Worm (Caenorhabditis elegans) whole organism, young adult: ENCODE measurements around the gene pen-2.
A peak's percentile ranks its signal among the peaks of the same experiment; 100 is the strongest.

Experiments
- B0035.1 ChIP-seq: sonication (generic microtip); optimal IDR thresholded peaks from 2 replicates; lab custom pipeline; 2016; ENCODE audit warnings: missing genetic modification characterization, mild to moderate bottlenecking, missing compliant biosample characterization, missing genotype, missing genetic modification reagents
- B0261.1 ChIP-seq: sonication (generic microtip); optimal IDR thresholded peaks from 2 replicates; lab custom pipeline; 2016; ENCODE audit warnings: mild to moderate bottlenecking, missing genetic modification characterization, moderate library complexity, missing compliant biosample characterization
- C06A6.2 ChIP-seq: fragments of 200-800 bp; sonication (Bioruptor generic); conservative IDR thresholded peaks from 2 replicates; pipeline ENCODE4 v1.3.6; 2022; ENCODE audit warnings: missing genetic modification characterization, missing compliant biosample characterization
- C17E4.6 ChIP-seq: fragments of 200-800 bp; sonication (Bioruptor generic); IDR thresholded peaks from 2 replicates; pipeline ENCODE4 v1.3.6; 2022; ENCODE audit warnings: missing genetic modification reagents, missing genetic modification characterization, missing compliant biosample characterization
- D2030.7 ChIP-seq: fragments of 200-800 bp; sonication (Bioruptor generic); IDR thresholded peaks from 2 replicates; pipeline ENCODE4 v1.3.6; 2022; ENCODE audit warnings: missing genetic modification reagents, missing genetic modification characterization, missing compliant biosample characterization
- F22D6.2 ChIP-seq: sonication (generic microtip); optimal IDR thresholded peaks from 2 replicates; lab custom pipeline; 2016; ENCODE audit warnings: mild to moderate bottlenecking, missing genetic modification characterization, missing compliant biosample characterization
- F33H1.4 ChIP-seq: fragments of 200-800 bp; sonication (Bioruptor generic); IDR thresholded peaks from 2 replicates; pipeline ENCODE4 v1.3.6; 2022; ENCODE audit warnings: missing genetic modification reagents, missing genetic modification characterization, missing compliant biosample characterization
- F39B2.1 ChIP-seq: fragments of 200-800 bp; sonication (Bioruptor generic); IDR thresholded peaks from 2 replicates; pipeline ENCODE4 v1.3.6; 2022; ENCODE audit warnings: missing genetic modification reagents, missing genetic modification characterization, missing compliant biosample characterization
- F49E8.2 ChIP-seq: sonication (generic microtip); optimal IDR thresholded peaks from 3 replicates; lab custom pipeline; 2017; ENCODE audit warnings: missing genetic modification characterization, mild to moderate bottlenecking, missing compliant biosample characterization, antibody characterized with exemption, moderate library complexity; ENCODE audit not compliant: insufficient read depth
- F55B11.4 ChIP-seq: sonication (generic microtip); optimal IDR thresholded peaks from 2 replicates; lab custom pipeline; 2016; ENCODE audit warnings: missing compliant biosample characterization, missing genetic modification characterization, borderline replicate concordance; ENCODE audit not compliant: insufficient read depth
- F57A8.1 ChIP-seq: fragments of 200-800 bp; sonication (Bioruptor generic); optimal IDR thresholded peaks from 2 replicates; lab custom pipeline; 2018; ENCODE audit warnings: mild to moderate bottlenecking, missing genetic modification characterization, moderate library complexity, missing compliant biosample characterization
- K11D2.4 ChIP-seq: fragments of 200-800 bp; sonication (Bioruptor generic); IDR thresholded peaks from 2 replicates; pipeline ENCODE4 v1.3.6; 2022; ENCODE audit warnings: missing genetic modification reagents, missing genetic modification characterization, missing compliant biosample characterization
- K12H6.12 ChIP-seq: fragments of 200-800 bp; sonication (Bioruptor generic); optimal IDR thresholded peaks from 2 replicates; lab custom pipeline; 2018; ENCODE audit warnings: mild to moderate bottlenecking, missing genetic modification characterization, missing compliant biosample characterization
- T07F8.4 ChIP-seq: sonication (generic microtip); optimal IDR thresholded peaks from 2 replicates; lab custom pipeline; 2016; ENCODE audit warnings: mild to moderate bottlenecking, missing genetic modification characterization, moderate library complexity, missing compliant biosample characterization
- attf-6 ChIP-seq: fragments of 200-800 bp; sonication (Bioruptor generic); IDR thresholded peaks from 2 replicates; pipeline ENCODE4 v1.3.6; 2022; ENCODE audit warnings: missing genetic modification reagents, missing genetic modification characterization, missing compliant biosample characterization
- ccch-3 ChIP-seq: fragments of 200-800 bp; sonication (Bioruptor generic); optimal IDR thresholded peaks from 2 replicates; lab custom pipeline; 2018; ENCODE audit warnings: mild to moderate bottlenecking, missing genetic modification characterization, missing compliant biosample characterization
- cebp-1 ChIP-seq, 2 experiments: fragments of 200-800 bp in 1 of 2; sonication (Bioruptor generic) in 1 of 2; sonication (generic microtip) in 1 of 2; IDR thresholded peaks in 1 of 2; optimal IDR thresholded peaks in 1 of 2; 2 replicates each; pipeline versions ENCODE4 v1.3.6 to Lab custom; 2017 to 2022; ENCODE audit warnings: missing compliant biosample characterization in 2 of 2, missing genetic modification characterization in 2 of 2, mild to moderate bottlenecking in 1 of 2, missing genetic modification reagents in 1 of 2, moderate library complexity in 1 of 2
- ceh-100 ChIP-seq: fragments of 200-800 bp; sonication (Bioruptor generic); IDR thresholded peaks from 2 replicates; pipeline ENCODE4 v1.3.6; 2022; ENCODE audit warnings: missing genetic modification reagents, missing genetic modification characterization, missing compliant biosample characterization
- egl-18 ChIP-seq: fragments of 200-800 bp; sonication (Bioruptor generic); IDR thresholded peaks from 2 replicates; pipeline ENCODE4 v1.3.6; 2022; ENCODE audit warnings: missing genetic modification reagents, missing genetic modification characterization, missing compliant biosample characterization
- fkh-3 ChIP-seq: sonication (generic microtip); optimal IDR thresholded peaks from 2 replicates; lab custom pipeline; 2016; ENCODE audit warnings: mild to moderate bottlenecking, missing genetic modification characterization, missing compliant biosample characterization
- gei-17 ChIP-seq: fragments of 200-800 bp; sonication (Bioruptor generic); optimal IDR thresholded peaks from 2 replicates; lab custom pipeline; 2018; ENCODE audit warnings: mild to moderate bottlenecking, missing genetic modification characterization, missing compliant biosample characterization
- hlh-12 ChIP-seq: sonication (generic microtip); optimal IDR thresholded peaks from 2 replicates; lab custom pipeline; 2016; ENCODE audit warnings: missing genetic modification characterization, missing compliant biosample characterization
- hmg-1.2 ChIP-seq: fragments of 200-800 bp; sonication (Bioruptor generic); IDR thresholded peaks from 2 replicates; pipeline ENCODE4 v1.3.6; 2022; ENCODE audit warnings: missing genetic modification reagents, missing genetic modification characterization, missing compliant biosample characterization
- hmg-20 ChIP-seq: fragments of 200-800 bp; sonication (Bioruptor generic); IDR thresholded peaks from 2 replicates; pipeline ENCODE4 v1.3.6; 2022; ENCODE audit warnings: missing genetic modification reagents, missing genetic modification characterization, missing compliant biosample characterization
- hrde-1 ChIP-seq: sonication (generic microtip); optimal IDR thresholded peaks from 2 replicates; lab custom pipeline; 2016; ENCODE audit warnings: missing genetic modification characterization, mild to moderate bottlenecking, missing compliant biosample characterization, moderate library complexity, missing genotype, missing genetic modification reagents, borderline replicate concordance
- lin-54 ChIP-seq: fragments of 200-800 bp; sonication (Bioruptor generic); optimal IDR thresholded peaks from 2 replicates; lab custom pipeline; 2018; ENCODE audit warnings: mild to moderate bottlenecking, missing genetic modification characterization, missing compliant biosample characterization
- madf-10 ChIP-seq: sonication (generic microtip); optimal IDR thresholded peaks from 2 replicates; lab custom pipeline; 2016; ENCODE audit warnings: mild to moderate bottlenecking, missing genetic modification characterization, missing compliant biosample characterization
- madf-8 ChIP-seq: fragments of 200-800 bp; sonication (Bioruptor generic); conservative IDR thresholded peaks from 2 replicates; pipeline ENCODE4 v1.3.6; 2022; ENCODE audit warnings: missing genetic modification reagents, missing genetic modification characterization, missing compliant biosample characterization
- mxl-1 ChIP-seq: sonication (generic microtip); optimal IDR thresholded peaks from 2 replicates; lab custom pipeline; 2016; ENCODE audit warnings: missing genetic modification characterization, missing compliant biosample characterization
- nfya-1 ChIP-seq: sonication (generic microtip); optimal IDR thresholded peaks from 2 replicates; lab custom pipeline; 2017; ENCODE audit warnings: antibody characterized with exemption, missing compliant biosample characterization, missing genetic modification characterization, borderline replicate concordance; ENCODE audit not compliant: insufficient read depth
- nfyb-1 ChIP-seq: fragments of 200-800 bp; sonication (Bioruptor generic); IDR thresholded peaks from 2 replicates; pipeline ENCODE4 v1.3.6; 2022; ENCODE audit warnings: missing genetic modification reagents, missing genetic modification characterization, missing compliant biosample characterization
- nhr-179 ChIP-seq: sonication (generic microtip); optimal IDR thresholded peaks from 2 replicates; lab custom pipeline; 2016; ENCODE audit warnings: mild to moderate bottlenecking, missing genetic modification characterization, missing compliant biosample characterization
- pbrm-1 ChIP-seq: fragments of 200-800 bp; sonication (Bioruptor generic); IDR thresholded peaks from 2 replicates; pipeline ENCODE4 v1.3.6; 2022; ENCODE audit warnings: missing genetic modification reagents, missing genetic modification characterization, missing compliant biosample characterization
- pha-4 ChIP-seq: fragments of 150-350 bp; sonication (generic microtip); optimal IDR thresholded peaks from 2 replicates; lab custom pipeline; 2014; ENCODE audit warnings: missing biosample characterization, missing genetic modification reagents, missing genetic modification characterization
- sdz-38 ChIP-seq: sonication (generic microtip); optimal IDR thresholded peaks from 2 replicates; lab custom pipeline; 2016; ENCODE audit warnings: missing genotype, missing genetic modification characterization, missing compliant biosample characterization
- sea-2 ChIP-seq: fragments of 200-800 bp; sonication (Bioruptor generic); IDR thresholded peaks from 2 replicates; pipeline ENCODE4 v1.3.6; 2022; ENCODE audit warnings: missing genetic modification characterization, missing compliant biosample characterization
- tbp1 ChIP-seq: fragments of 200-800 bp; sonication (Bioruptor generic); optimal IDR thresholded peaks from 2 replicates; lab custom pipeline; 2018; ENCODE audit warnings: mild to moderate bottlenecking, missing genetic modification characterization, missing compliant biosample characterization
- ztf-18 ChIP-seq: sonication (generic microtip); optimal IDR thresholded peaks from 2 replicates; lab custom pipeline; 2016; ENCODE audit warnings: missing genotype, mild to moderate bottlenecking, missing genetic modification characterization, missing compliant biosample characterization

The pen-2 gene

DNA sequence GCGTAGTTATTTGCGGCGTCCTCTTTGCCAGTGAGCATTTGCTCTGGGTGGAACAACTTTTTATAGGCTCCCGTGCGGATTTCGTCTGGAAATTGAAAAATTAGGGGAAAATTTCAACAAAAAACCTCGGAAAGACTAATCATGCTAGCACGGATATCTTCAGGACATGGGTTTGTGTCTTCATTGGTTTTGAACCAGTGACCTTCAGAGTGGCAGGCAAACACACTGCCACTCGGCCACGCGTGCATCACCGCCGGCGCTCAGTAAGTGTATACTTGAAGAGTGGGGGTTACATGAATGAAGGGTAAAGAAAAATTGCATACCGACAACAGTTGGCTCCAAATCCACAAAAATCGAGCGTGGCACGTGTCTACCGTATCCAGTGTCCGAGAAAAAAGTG is 28.1 kb downstream of the pen-2 start (continued):
- TF ChIP-seq nhr-179 (tag; lab: Kevin White, UChicago) (no peak), ceh-100 (peak; percentile 71), ccch-3 (GFP tag; lab: Kevin White, UChicago) (peak; percentile 57), madf-8 (no peak), pbrm-1 (peak; percentile 56; the same call in 1 of the 2 replicates), gei-17 (peak; percentile 21), K11D2.4 (GFP tag; lab: Robert Waterston, UW) (no peak), lin-54 (GFP tag; lab: Kevin White, UChicago) (peak; percentile 61), F55B11.4 (tag; lab: Kevin White, UChicago) (no peak), C06A6.2 (0 out of 2 replicates have a peak, but pooled peaks have one; percentile 43), F49E8.2 (no peak), D2030.7 (GFP tag; lab: Robert Waterston, UW) (peak; percentile 51; the same call in 1 of the 2 replicates), nfya-1 (tag; lab: Kevin White, UChicago) (no peak), mxl-1 (peak; percentile 80), madf-10 (tag; lab: Kevin White, UChicago) (peak; percentile 74), sea-2 (GFP tag; lab: Robert Waterston, UW) (no peak), hmg-20 (GFP tag; lab: Robert Waterston, UW) (no peak), B0035.1 (tag; lab: Kevin White, UChicago) (peak; percentile 44), F39B2.1 (no peak), F33H1.4 (GFP tag; lab: Robert Waterston, UW) (peak; percentile 43), ztf-18 (tag; lab: Kevin White, UChicago) (peak; percentile 64), hlh-12 (tag; lab: Kevin White, UChicago) (peak; percentile 21), attf-6 (GFP tag; lab: Robert Waterston, UW) (0 out of 2 replicates have a peak, but pooled peaks have one; percentile 53), F57A8.1 (GFP tag; lab: Kevin White, UChicago) (no peak), fkh-3 (tag; lab: Kevin White, UChicago) (peak; percentile 38), B0261.1 (tag; lab: Kevin White, UChicago) (peak; percentile 87), F22D6.2 (tag; lab: Kevin White, UChicago) (no peak), C17E4.6 (no peak), pha-4 (tag; lab: Kevin White, UChicago) (no peak), hmg-1.2 (GFP tag; lab: Robert Waterston, UW) (peak; percentile 77), sdz-38 (tag; lab: Kevin White, UChicago) (no peak), T07F8.4 (tag; lab: Kevin White, UChicago) (peak; percentile 33), nfyb-1 (GFP tag; lab: Robert Waterston, UW) (peak; percentile 90), hrde-1 (peak; percentile 53), egl-18 (GFP tag; lab: Robert Waterston, UW) (0 out of 2 replicates have a peak, but pooled peaks have one; percentile 45)

DNA sequence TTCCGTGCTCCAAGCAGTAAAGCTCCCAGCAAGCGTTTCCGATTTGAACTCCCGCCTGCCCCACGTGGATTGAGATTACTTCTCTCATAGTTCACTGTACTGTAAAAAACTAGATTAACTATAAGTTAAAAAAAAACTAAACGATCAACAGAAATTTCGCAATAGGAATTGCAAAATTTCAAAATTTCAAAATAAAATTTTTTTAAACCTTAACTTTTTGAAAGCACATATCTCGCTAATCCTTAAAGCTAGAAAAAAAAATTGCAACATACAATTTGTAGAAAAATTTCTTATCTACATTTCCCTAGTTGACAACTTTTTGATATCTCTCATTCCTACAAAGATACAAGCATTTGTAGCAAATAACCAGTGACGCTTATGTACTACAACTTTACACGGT is 28.6 kb downstream of the pen-2 start, which contains the start of gene tba-7:
Gene tba-7 (minus strand): TSS at position 101 of the 400 bp plus-strand sequence.
- TF ChIP-seq tbp1 (GFP tag; lab: Kevin White, UChicago) = no peak
- TF ChIP-seq K12H6.12 = no peak
- TF ChIP-seq B0261.1 (tag; lab: Kevin White, UChicago) = peak; percentile 45
- no peak for TF ChIP-seq cebp-1 (GFP tag; IDR thresholded peaks at IDR 0.05; lab: Robert Waterston, UW)
- peak; percentile 58 for TF ChIP-seq cebp-1 (tag; optimal IDR thresholded peaks at IDR 0.05; lab: Kevin White, UChicago)
